Worm (Caenorhabditis elegans): Measurements from ENCODE around the gene cyp-33C9.

The cyp-33C9 gene

DNA sequence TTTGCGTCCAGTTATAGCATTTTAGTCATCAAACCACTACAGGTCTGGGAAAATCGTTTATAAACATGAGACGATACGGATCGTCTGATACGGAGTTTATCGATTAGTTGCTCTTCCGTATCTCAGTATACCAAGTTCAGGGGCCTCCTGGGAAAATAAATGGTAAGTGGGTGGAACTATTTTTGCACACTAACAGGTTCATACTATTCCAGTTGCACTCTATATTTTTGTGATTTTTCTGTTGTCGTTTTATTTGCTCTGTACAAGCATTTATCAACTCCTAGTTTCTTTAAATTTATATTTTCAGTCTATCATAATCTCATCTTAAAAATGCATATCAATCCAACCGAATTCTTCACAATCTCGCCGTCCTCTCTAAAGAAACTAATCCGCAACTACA is 20.6 kb upstream of the cyp-33C9 start, which contains the start of gene Y73C8C.3:
TSS of gene Y73C8C.3 (plus strand) at position 301 of the 400 bp plus-strand sequence.
- TF ChIP-seq nhr-48 (tag; optimal IDR thresholded peaks at IDR 0.05) (no peak), lin-39 (tag; optimal IDR thresholded peaks at IDR 0.05) (no peak)

- TF ChIP-seq lin-39 (tag; optimal IDR thresholded peaks at IDR 0.05) (no peak), ztf-7 (tag; optimal IDR thresholded peaks at IDR 0.05) (no peak), nhr-11 (tag; optimal IDR thresholded peaks at IDR 0.05) (no peak), daf-12 (tag; optimal IDR thresholded peaks at IDR 0.05) (no peak), lin-1 (GFP tag; IDR thresholded peaks at IDR 0.05) (no peak), nhr-6 (tag; optimal IDR thresholded peaks at IDR 0.05) (no peak), nhr-48 (tag; optimal IDR thresholded peaks at IDR 0.05) (no peak), nhr-76 (tag; optimal IDR thresholded peaks at IDR 0.05) (no peak), snpc-4 (tag; optimal IDR thresholded peaks at IDR 0.05) (no peak), cey-2 (tag; optimal IDR thresholded peaks at IDR 0.05; ENCODE audit: borderline replicate concordance, insufficient read depth) (no peak), ama-1 (optimal IDR thresholded peaks at IDR 0.05) (no peak), dmd-6 (GFP tag; IDR thresholded peaks at IDR 0.05) (no peak), mes-2 (tag; optimal IDR thresholded peaks at IDR 0.05; ENCODE audit: poor library complexity, severe bottlenecking) (no peak)
Observed at ce11 chrV:3113751-3114150, 19.4 kb upstream of the cyp-33C9 start, which contains the start of gene Y73C8C.8. Gene Y73C8C.8 (minus strand): TSS chrV:3113851.

DNA sequence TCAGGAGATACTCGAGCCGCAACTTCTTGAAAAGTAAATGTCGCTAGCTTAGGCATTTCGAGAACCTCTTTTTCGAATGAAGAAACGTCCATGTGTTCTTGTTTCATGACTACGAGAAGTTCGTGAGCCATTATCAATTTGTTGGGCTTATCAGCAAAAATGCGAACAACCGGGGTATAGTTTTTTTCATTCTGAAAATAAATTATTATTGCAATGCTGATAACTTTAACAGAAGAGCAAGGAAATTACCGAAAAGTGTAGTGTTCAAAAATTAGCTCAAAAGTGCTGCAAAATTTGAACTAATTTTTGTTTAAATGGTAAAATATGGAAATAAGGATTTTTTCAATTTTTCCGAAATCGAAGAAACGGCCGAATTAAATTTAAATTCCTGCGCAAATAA is 17.8 kb upstream of the cyp-33C9 start:
- TF ChIP-seq nhr-28 (tag; optimal IDR thresholded peaks at IDR 0.05) (peak; percentile 85), fos-1 (tag; optimal IDR thresholded peaks at IDR 0.05) (no peak), unc-62 (GFP tag; optimal IDR thresholded peaks at IDR 0.05 in 1 of 2) (peak in 1 of 2 experiments; percentile 53), unc-62 (tag; optimal IDR thresholded peaks at IDR 0.05) (no peak), pqm-1 (tag; optimal IDR thresholded peaks at IDR 0.05) (peak; percentile 66)

DNA sequence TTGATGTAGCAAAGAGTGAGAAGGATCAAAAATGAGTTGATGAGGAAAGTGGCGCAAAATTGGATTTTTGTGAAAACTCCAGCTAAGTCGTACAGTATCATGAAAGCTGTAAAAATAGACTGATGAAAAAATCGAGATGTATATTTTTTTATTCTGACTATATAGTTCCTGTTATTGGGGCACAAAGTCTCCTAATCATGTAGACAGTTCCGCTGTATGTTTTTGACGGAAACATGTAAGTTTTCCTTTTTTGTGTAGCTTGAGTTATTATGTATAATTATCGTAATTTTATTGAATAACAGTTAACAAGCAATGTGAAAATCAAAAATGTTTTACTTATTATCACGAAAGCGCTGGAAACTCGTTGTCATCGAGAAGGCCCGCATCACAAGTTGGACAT is 13.1 kb upstream of the cyp-33C9 start, which contains the start of gene str-68:
TSS of gene str-68 (minus strand) at position 101 of the 400 bp plus-strand sequence.
- TF ChIP-seq spr-3 (GFP tag; optimal IDR thresholded peaks at IDR 0.05) (no peak), saeg-2 (GFP tag; IDR thresholded peaks at IDR 0.05) (no peak), egl-43 (GFP tag; IDR thresholded peaks at IDR 0.05) (no peak), ceh-20 (GFP tag; IDR thresholded peaks at IDR 0.05) (no peak), nhr-76 (tag; optimal IDR thresholded peaks at IDR 0.05) (no peak), hlh-30 (tag; optimal IDR thresholded peaks at IDR 0.05; ENCODE audit: insufficient read depth) (no peak), F49E8.2 (tag; optimal IDR thresholded peaks at IDR 0.05; ENCODE audit: borderline replicate concordance) (no peak), rbr-2 (tag; optimal IDR thresholded peaks at IDR 0.05) (no peak), nhr-6 (tag; optimal IDR thresholded peaks at IDR 0.05) (no peak), zag-1 (tag; optimal IDR thresholded peaks at IDR 0.05) (no peak), hlh-11 (tag; optimal IDR thresholded peaks at IDR 0.05) (no peak), lin-39 (tag; optimal IDR thresholded peaks at IDR 0.05) (no peak), unc-39 (tag; optimal IDR thresholded peaks at IDR 0.05) (no peak), arid-1 (GFP tag; conservative IDR thresholded peaks at IDR 0.05) (no peak), Y75B8A.6 (GFP tag; IDR thresholded peaks at IDR 0.05) (no peak)

ce11 chrV:3106785-3107184 is 12.4 kb upstream of the cyp-33C9 start:
- TF ChIP-seq set-16 (GFP tag; IDR thresholded peaks at IDR 0.05) (no peak), pha-4 (GFP tag; IDR thresholded peaks at IDR 0.05) (no peak), pha-4 (tag; optimal IDR thresholded peaks at IDR 0.05) (no peak), arid-1 (GFP tag; conservative IDR thresholded peaks at IDR 0.05) (no peak), lin-15B (tag; optimal IDR thresholded peaks at IDR 0.05) (no peak), nhr-48 (tag; optimal IDR thresholded peaks at IDR 0.05) (no peak), nhr-76 (tag; optimal IDR thresholded peaks at IDR 0.05) (no peak), rbr-2 (tag; optimal IDR thresholded peaks at IDR 0.05) (no peak), ceh-32 (tag; optimal IDR thresholded peaks at IDR 0.05; ENCODE audit: poor library complexity) (no peak), lin-1 (GFP tag; IDR thresholded peaks at IDR 0.05) (no peak), D1046.2 (GFP tag; IDR thresholded peaks at IDR 0.05) (no peak), ceh-28 (tag; optimal IDR thresholded peaks at IDR 0.05) (no peak), spr-1 (tag; optimal IDR thresholded peaks at IDR 0.05) (no peak), ceh-44 (GFP tag; IDR thresholded peaks at IDR 0.05) (no peak)
